Worm (Caenorhabditis elegans) whole organism, L3 larva: ENCODE measurements around the gene K02D10.2.
A peak's percentile ranks its signal among the peaks of the same experiment; 100 is the strongest.

Experiments used
- ama-1 ChIP-seq: fragments of 150-350 bp; optimal IDR thresholded peaks from 2 replicates; lab custom pipeline; 2018
- ceh-16 ChIP-seq: sonication (generic microtip); optimal IDR thresholded peaks from 2 replicates; lab custom pipeline; 2017; ENCODE audit warnings: missing biosample characterization, missing genetic modification characterization
- ceh-82 ChIP-seq: fragments of 150-350 bp; optimal IDR thresholded peaks from 2 replicates; lab custom pipeline; 2014; ENCODE audit warnings: missing biosample characterization, missing genetic modification characterization
- ceh-9 ChIP-seq: sonication (generic microtip); optimal IDR thresholded peaks from 2 replicates; lab custom pipeline; 2018; ENCODE audit warnings: missing biosample characterization, missing genetic modification characterization
- daf-12 ChIP-seq: fragments of 150-350 bp; optimal IDR thresholded peaks from 2 replicates; lab custom pipeline; 2014; ENCODE audit warnings: missing biosample characterization, missing genetic modification reagents, missing genetic modification characterization
- egl-27 ChIP-seq: sonication (generic microtip); optimal IDR thresholded peaks from 4 replicates; lab custom pipeline; 2017; ENCODE audit warnings: missing biosample characterization, missing genetic modification reagents, missing genetic modification characterization
- egl-5 ChIP-seq: fragments of 150-350 bp; optimal IDR thresholded peaks from 2 replicates; lab custom pipeline; 2017; ENCODE audit warnings: missing biosample characterization, missing genetic modification reagents, missing genetic modification characterization, inconsistent platforms
- elt-1 ChIP-seq: fragments of 150-350 bp; optimal IDR thresholded peaks from 2 replicates; lab custom pipeline; 2014; ENCODE audit warnings: missing biosample characterization, missing genetic modification characterization
- elt-2 ChIP-seq: sonication (generic microtip); optimal IDR thresholded peaks from 2 replicates; lab custom pipeline; 2016; ENCODE audit warnings: missing genetic modification reagents, mild to moderate bottlenecking, missing genetic modification characterization, missing compliant biosample characterization
- eor-1 ChIP-seq, 2 experiments: fragments of 150-350 bp; optimal IDR thresholded peaks; 2 replicates each; lab custom pipeline; 2014 to 2018; ENCODE audit warnings: missing biosample characterization in 2 of 2, missing genetic modification characterization in 2 of 2
- fkh-10 ChIP-seq: sonication (generic microtip); optimal IDR thresholded peaks from 2 replicates; lab custom pipeline; 2017; ENCODE audit warnings: missing biosample characterization, missing genetic modification reagents, missing genetic modification characterization
- fkh-2 ChIP-seq: fragments of 150-350 bp; optimal IDR thresholded peaks from 2 replicates; lab custom pipeline; 2014; ENCODE audit warnings: missing biosample characterization, missing genetic modification reagents, missing genetic modification characterization
- hmg-11 ChIP-seq: sonication (generic microtip); optimal IDR thresholded peaks from 2 replicates; lab custom pipeline; 2016; ENCODE audit warnings: missing genetic modification characterization, missing compliant biosample characterization
- jun-1 ChIP-seq: fragments of 150-350 bp; optimal IDR thresholded peaks from 2 replicates; lab custom pipeline; 2014; ENCODE audit warnings: missing biosample characterization, missing genetic modification reagents, missing genetic modification characterization
- lin-39 ChIP-seq: fragments of 150-350 bp; optimal IDR thresholded peaks from 2 replicates; lab custom pipeline; 2018; ENCODE audit warnings: missing biosample characterization, missing genetic modification reagents, missing genetic modification characterization
- lsy-12 ChIP-seq: sonication (generic microtip); optimal IDR thresholded peaks from 2 replicates; lab custom pipeline; 2016; ENCODE audit warnings: mild to moderate bottlenecking, missing genetic modification characterization, missing compliant biosample characterization
- mdl-1 ChIP-seq: fragments of 150-350 bp; optimal IDR thresholded peaks from 2 replicates; lab custom pipeline; 2014; ENCODE audit warnings: missing biosample characterization, missing genetic modification characterization
- nfya-1 ChIP-seq: sonication (generic microtip); optimal IDR thresholded peaks from 2 replicates; lab custom pipeline; 2017; ENCODE audit warnings: missing genetic modification characterization, mild to moderate bottlenecking, missing compliant biosample characterization, antibody characterized with exemption, moderate library complexity; ENCODE audit not compliant: insufficient read depth
- nhr-23 ChIP-seq: fragments of 150-350 bp; optimal IDR thresholded peaks from 2 replicates; lab custom pipeline; 2014; ENCODE audit warnings: missing biosample characterization, missing genetic modification reagents, missing genetic modification characterization
- nhr-237 ChIP-seq: fragments of 150-350 bp; optimal IDR thresholded peaks from 2 replicates; lab custom pipeline; 2014; ENCODE audit warnings: missing biosample characterization, missing genetic modification characterization
- nhr-25 ChIP-seq: sonication (generic microtip); optimal IDR thresholded peaks from 2 replicates; lab custom pipeline; 2017; ENCODE audit warnings: missing biosample characterization, missing genetic modification characterization
- nhr-28 ChIP-seq: fragments of 150-350 bp; optimal IDR thresholded peaks from 2 replicates; lab custom pipeline; 2014; ENCODE audit warnings: missing biosample characterization, missing genetic modification characterization
- nhr-77 ChIP-seq: fragments of 150-350 bp; optimal IDR thresholded peaks from 2 replicates; lab custom pipeline; 2014; ENCODE audit warnings: missing biosample characterization, missing genetic modification characterization
- pha-4 ChIP-seq: fragments of 150-350 bp; optimal IDR thresholded peaks from 2 replicates; lab custom pipeline; 2014; ENCODE audit warnings: missing biosample characterization, missing genetic modification reagents, missing genetic modification characterization
- pqm-1 ChIP-seq: fragments of 150-350 bp; optimal IDR thresholded peaks from 2 replicates; lab custom pipeline; 2017; ENCODE audit warnings: missing biosample characterization, missing genetic modification characterization, inconsistent platforms
- skn-1 ChIP-seq: fragments of 150-350 bp; optimal IDR thresholded peaks from 2 replicates; lab custom pipeline; 2014; ENCODE audit warnings: missing biosample characterization, missing genetic modification characterization
- snpc-4 ChIP-seq: fragments of 150-350 bp; optimal IDR thresholded peaks from 2 replicates; lab custom pipeline; 2014; ENCODE audit warnings: missing biosample characterization, missing genetic modification characterization
- tbx-2 ChIP-seq: sonication (generic microtip); optimal IDR thresholded peaks from 2 replicates; lab custom pipeline; 2016; ENCODE audit warnings: mild to moderate bottlenecking, missing genetic modification characterization, missing compliant biosample characterization
- zag-1 ChIP-seq: fragments of 150-350 bp; optimal IDR thresholded peaks from 2 replicates; lab custom pipeline; 2014; ENCODE audit warnings: missing biosample characterization, missing genetic modification characterization

Gene K02D10.2

DNA sequence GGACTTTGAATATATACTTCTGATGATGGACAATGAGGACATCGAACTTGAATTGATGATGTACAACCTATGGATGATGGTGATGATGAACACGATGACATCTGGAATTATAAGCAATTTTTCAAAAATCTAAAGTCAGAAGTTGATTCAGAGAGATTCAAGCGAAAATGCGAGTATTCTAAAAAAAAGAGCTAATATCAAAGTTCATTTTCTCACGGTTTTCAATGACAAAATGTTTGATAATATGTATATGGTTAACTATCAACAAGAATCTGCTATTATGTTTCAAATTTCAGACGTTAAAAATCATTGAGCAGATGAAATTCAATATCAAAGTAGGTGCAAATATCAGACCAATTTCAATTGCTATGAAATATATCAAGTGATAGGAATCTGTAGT is 8.8 kb upstream of the K02D10.2 start, which contains the start of gene K02D10.4:
TSS of gene K02D10.4 (minus strand) at position 101 of the 400 bp plus-strand sequence.
- TF ChIP-seq eor-1 (tag; optimal IDR thresholded peaks at IDR 0.05; lab: Kevin White, UChicago) (no peak), nhr-77 (tag; lab: Kevin White, UChicago) (no peak), ama-1 (lab: Kevin White, UChicago) (no peak), ceh-16 (tag; lab: Kevin White, UChicago) (no peak), jun-1 (tag; lab: Kevin White, UChicago) (no peak), nhr-28 (tag; lab: Kevin White, UChicago) (no peak), lin-39 (tag; lab: Kevin White, UChicago) (no peak), nhr-237 (tag; lab: Kevin White, UChicago) (no peak), daf-12 (tag; lab: Kevin White, UChicago) (no peak), elt-2 (no peak), fkh-2 (tag; lab: Kevin White, UChicago) (no peak), hmg-11 (tag; lab: Kevin White, UChicago) (no peak)

DNA sequence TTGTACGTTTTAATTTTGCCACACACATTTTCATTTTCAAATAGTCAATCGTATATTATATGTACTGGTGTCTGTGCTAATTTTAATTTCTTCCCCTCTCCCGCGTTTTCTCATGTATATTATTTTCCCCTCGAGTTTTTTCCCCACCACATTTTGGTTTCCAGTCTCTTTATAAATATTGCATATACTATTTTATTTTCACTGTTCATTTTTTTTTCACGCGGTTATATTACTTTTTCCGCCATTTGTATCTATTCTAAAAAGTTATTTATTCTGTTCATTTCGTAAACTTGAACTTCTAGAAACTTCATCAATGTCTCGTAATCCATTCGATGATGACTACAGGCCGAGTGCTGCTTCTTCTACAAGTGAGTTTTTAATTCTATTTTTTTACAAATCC is 4.9 kb upstream of the K02D10.2 start, which contains the start of gene snap-29:
TSS of gene snap-29 (plus strand) at position 301 of the 400 bp plus-strand sequence.
- TF ChIP-seq ceh-9 (tag; lab: Kevin White, UChicago) (no peak), fkh-10 (GFP tag; lab: Kevin White, UChicago) (no peak), jun-1 (tag; lab: Kevin White, UChicago) (no peak), eor-1 (tag; optimal IDR thresholded peaks at IDR 0.05; lab: Kevin White, UChicago) (no peak), egl-27 (no peak), skn-1 (tag; lab: Kevin White, UChicago) (no peak), zag-1 (no peak), nhr-25 (tag; lab: Kevin White, UChicago) (no peak), nhr-28 (tag; lab: Kevin White, UChicago) (no peak), nhr-237 (tag; lab: Kevin White, UChicago) (no peak), tbx-2 (tag; lab: Kevin White, UChicago) (no peak), nhr-77 (tag; lab: Kevin White, UChicago) (no peak), fkh-2 (tag; lab: Kevin White, UChicago) (no peak)

DNA sequence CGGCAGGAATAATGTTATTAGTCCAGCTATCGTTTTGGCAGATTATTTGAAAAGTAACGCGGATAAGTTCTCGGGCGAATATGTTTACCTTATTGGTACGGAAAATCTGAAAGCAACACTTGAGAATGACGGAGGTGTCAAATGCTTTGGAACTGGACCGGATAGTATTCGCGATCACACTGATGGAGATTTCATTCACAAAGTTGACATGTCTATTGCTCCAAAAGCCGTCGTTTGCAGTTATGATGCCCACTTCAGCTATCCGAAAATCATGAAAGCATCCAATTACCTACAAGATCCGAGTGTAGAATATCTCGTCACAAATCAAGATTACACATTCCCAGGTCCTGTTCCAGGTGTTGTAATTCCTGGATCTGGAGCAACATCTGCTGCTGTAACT is 2.3 kb upstream of the K02D10.2 start:
- TF ChIP-seq mdl-1 (tag; lab: Kevin White, UChicago) (no peak), lsy-12 (tag; lab: Kevin White, UChicago) (no peak), elt-1 (no peak), snpc-4 (tag; lab: Kevin White, UChicago) (no peak), ceh-16 (tag; lab: Kevin White, UChicago) (no peak), ceh-82 (tag; lab: Kevin White, UChicago) (no peak), ama-1 (lab: Kevin White, UChicago) (no peak), zag-1 (no peak), ceh-9 (tag; lab: Kevin White, UChicago) (no peak), nfya-1 (tag; lab: Kevin White, UChicago) (no peak), pqm-1 (tag; lab: Kevin White, UChicago) (no peak)

DNA sequence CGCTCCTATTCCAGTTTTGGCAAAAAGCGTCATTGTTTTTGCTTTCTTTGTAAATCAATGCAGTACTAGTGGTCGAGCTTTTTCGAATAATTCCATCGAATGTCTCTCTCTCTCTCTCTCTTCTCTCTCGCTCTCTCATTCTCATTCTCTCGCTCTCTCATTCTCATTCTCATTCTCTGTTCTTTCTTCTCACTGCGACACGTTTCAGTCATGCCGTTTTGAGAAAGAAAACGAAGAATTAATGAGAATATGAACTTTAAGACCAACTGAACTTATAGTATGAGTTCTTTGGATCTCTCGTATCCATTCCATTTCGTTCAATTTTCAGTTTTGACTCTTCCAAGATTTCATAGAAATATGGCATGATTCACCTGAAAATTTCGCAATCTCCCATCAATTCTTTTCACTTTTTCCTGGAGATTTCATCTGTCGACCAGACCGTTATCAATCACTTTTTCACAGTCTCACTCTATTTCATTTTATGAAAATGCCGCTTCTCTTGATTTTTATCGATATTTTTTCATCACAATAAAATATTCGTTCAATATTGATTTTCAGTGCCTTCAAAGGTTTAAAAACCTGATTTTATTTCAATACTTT is 1.5 kb upstream of the K02D10.2 start:
- TF ChIP-seq egl-5 (tag; lab: Kevin White, UChicago) (peak; percentile 9), fkh-2 (tag; lab: Kevin White, UChicago) (no peak), elt-2 (peak; percentile 11)

DNA sequence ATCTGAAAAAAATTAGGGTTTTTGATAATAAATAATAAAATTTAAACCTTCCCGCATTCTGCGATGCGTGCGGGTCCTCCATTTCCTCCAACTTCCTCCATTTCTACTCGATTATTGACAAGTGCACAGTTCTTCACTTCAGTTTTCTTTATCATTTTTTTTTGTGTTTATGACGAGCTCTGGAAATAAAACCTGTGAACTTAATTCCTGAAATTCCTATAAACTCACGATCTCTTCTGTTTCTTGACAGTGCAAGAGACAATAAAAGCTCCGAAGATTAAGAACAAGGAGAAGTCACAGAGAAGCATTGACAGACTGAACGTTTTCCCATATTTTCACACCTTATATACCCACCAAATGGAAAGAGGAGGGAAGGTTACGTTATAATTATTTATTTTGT is 789 bp upstream of the K02D10.2 start, which contains the start of gene K02D10.3:
TSS of gene K02D10.3 (minus strand) at position 101 of the 400 bp plus-strand sequence.
- TF ChIP-seq nhr-77 (tag; lab: Kevin White, UChicago) = no peak
- TF ChIP-seq pha-4 = no peak

DNA sequence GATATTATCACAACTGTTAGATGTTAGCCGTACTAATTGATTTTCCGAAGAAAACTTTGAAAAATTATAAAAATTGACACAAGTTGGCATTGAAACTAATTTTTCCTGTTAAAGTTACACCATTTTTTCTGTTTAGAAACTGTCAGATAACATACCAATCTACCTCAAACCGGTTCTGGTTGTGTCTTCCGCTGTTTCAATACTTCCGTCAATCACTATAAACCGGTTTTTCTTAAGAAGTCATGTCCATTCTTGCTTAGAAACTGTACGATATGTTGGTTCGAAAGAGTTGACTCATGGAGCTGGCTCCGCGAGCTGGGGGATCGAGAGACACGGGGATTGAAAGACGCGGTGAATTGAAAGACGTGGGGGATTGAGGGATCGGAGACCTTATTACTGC is 819 bp downstream of the K02D10.2 start:
- no peak for TF ChIP-seq lsy-12 (tag; lab: Kevin White, UChicago)
- peak; percentile 58 for TF ChIP-seq nhr-25 (tag; lab: Kevin White, UChicago)
- TF ChIP-seq nhr-23 (tag; lab: Kevin White, UChicago) = peak; percentile 30
